Worm (Caenorhabditis elegans) whole organism, L3 larva: ENCODE results near the gene F55C12.4.

Experiments
- R02D3.7 ChIP-seq: fragments of 150-350 bp; optimal IDR thresholded peaks from 2 replicates; lab custom pipeline; 2014; ENCODE audit warnings: missing biosample characterization, missing genetic modification characterization
- ZK546.5 ChIP-seq: sonication (generic microtip); optimal IDR thresholded peaks from 2 replicates; lab custom pipeline; 2017; ENCODE audit warnings: missing biosample characterization, missing genetic modification characterization
- aly-2 ChIP-seq: fragments of 150-350 bp; optimal IDR thresholded peaks from 2 replicates; lab custom pipeline; 2014; ENCODE audit warnings: missing biosample characterization, missing genetic modification characterization
- ama-1 ChIP-seq: fragments of 150-350 bp; optimal IDR thresholded peaks from 2 replicates; lab custom pipeline; 2018
- ceh-28 ChIP-seq: fragments of 150-350 bp; optimal IDR thresholded peaks from 2 replicates; lab custom pipeline; 2014; ENCODE audit warnings: missing biosample characterization, missing genetic modification reagents, missing genetic modification characterization
- ceh-82 ChIP-seq: fragments of 150-350 bp; optimal IDR thresholded peaks from 2 replicates; lab custom pipeline; 2014; ENCODE audit warnings: missing biosample characterization, missing genetic modification characterization
- daf-12 ChIP-seq: fragments of 150-350 bp; optimal IDR thresholded peaks from 2 replicates; lab custom pipeline; 2014; ENCODE audit warnings: missing biosample characterization, missing genetic modification reagents, missing genetic modification characterization
- elt-1 ChIP-seq: fragments of 150-350 bp; optimal IDR thresholded peaks from 2 replicates; lab custom pipeline; 2014; ENCODE audit warnings: missing biosample characterization, missing genetic modification characterization
- elt-2 ChIP-seq: sonication (generic microtip); optimal IDR thresholded peaks from 2 replicates; lab custom pipeline; 2016; ENCODE audit warnings: missing genetic modification reagents, mild to moderate bottlenecking, missing genetic modification characterization, missing compliant biosample characterization
- fkh-10 ChIP-seq: sonication (generic microtip); optimal IDR thresholded peaks from 2 replicates; lab custom pipeline; 2017; ENCODE audit warnings: missing biosample characterization, missing genetic modification reagents, missing genetic modification characterization
- fos-1 ChIP-seq: fragments of 150-350 bp; optimal IDR thresholded peaks from 2 replicates; lab custom pipeline; 2014; ENCODE audit warnings: missing biosample characterization, missing genetic modification characterization
- hmg-11 ChIP-seq: sonication (generic microtip); optimal IDR thresholded peaks from 2 replicates; lab custom pipeline; 2016; ENCODE audit warnings: missing genetic modification characterization, missing compliant biosample characterization
- jun-1 ChIP-seq: fragments of 150-350 bp; optimal IDR thresholded peaks from 2 replicates; lab custom pipeline; 2014; ENCODE audit warnings: missing biosample characterization, missing genetic modification reagents, missing genetic modification characterization
- lin-15B ChIP-seq: fragments of 150-350 bp; optimal IDR thresholded peaks from 2 replicates; lab custom pipeline; 2014; ENCODE audit warnings: missing biosample characterization, missing genetic modification characterization
- lin-39 ChIP-seq: fragments of 150-350 bp; optimal IDR thresholded peaks from 2 replicates; lab custom pipeline; 2018; ENCODE audit warnings: missing biosample characterization, missing genetic modification reagents, missing genetic modification characterization
- lsy-12 ChIP-seq: sonication (generic microtip); optimal IDR thresholded peaks from 2 replicates; lab custom pipeline; 2016; ENCODE audit warnings: mild to moderate bottlenecking, missing genetic modification characterization, missing compliant biosample characterization
- mdl-1 ChIP-seq: fragments of 150-350 bp; optimal IDR thresholded peaks from 2 replicates; lab custom pipeline; 2014; ENCODE audit warnings: missing biosample characterization, missing genetic modification characterization
- nfya-1 ChIP-seq: sonication (generic microtip); optimal IDR thresholded peaks from 2 replicates; lab custom pipeline; 2017; ENCODE audit warnings: missing genetic modification characterization, mild to moderate bottlenecking, missing compliant biosample characterization, antibody characterized with exemption, moderate library complexity; ENCODE audit not compliant: insufficient read depth
- nhr-23 ChIP-seq: fragments of 150-350 bp; optimal IDR thresholded peaks from 2 replicates; lab custom pipeline; 2014; ENCODE audit warnings: missing biosample characterization, missing genetic modification reagents, missing genetic modification characterization
- nhr-237 ChIP-seq: fragments of 150-350 bp; optimal IDR thresholded peaks from 2 replicates; lab custom pipeline; 2014; ENCODE audit warnings: missing biosample characterization, missing genetic modification characterization
- nhr-28 ChIP-seq: fragments of 150-350 bp; optimal IDR thresholded peaks from 2 replicates; lab custom pipeline; 2014; ENCODE audit warnings: missing biosample characterization, missing genetic modification characterization
- nhr-43 ChIP-seq: sonication (generic microtip); optimal IDR thresholded peaks from 2 replicates; lab custom pipeline; 2016; ENCODE audit warnings: mild to moderate bottlenecking, missing genetic modification characterization, missing compliant biosample characterization; ENCODE audit not compliant: poor library complexity, severe bottlenecking
- nhr-67 ChIP-seq: fragments of 150-350 bp; optimal IDR thresholded peaks from 2 replicates; lab custom pipeline; 2014; ENCODE audit warnings: missing biosample characterization, missing genetic modification characterization
- nhr-76 ChIP-seq: fragments of 150-350 bp; sonication (generic microtip); optimal IDR thresholded peaks from 5 replicates; lab custom pipeline; 2014; ENCODE audit warnings: missing biosample characterization, missing genetic modification characterization
- nhr-77 ChIP-seq: fragments of 150-350 bp; optimal IDR thresholded peaks from 2 replicates; lab custom pipeline; 2014; ENCODE audit warnings: missing biosample characterization, missing genetic modification characterization
- pha-4 ChIP-seq: fragments of 150-350 bp; optimal IDR thresholded peaks from 2 replicates; lab custom pipeline; 2014; ENCODE audit warnings: missing biosample characterization, missing genetic modification reagents, missing genetic modification characterization
- pqm-1 ChIP-seq: fragments of 150-350 bp; optimal IDR thresholded peaks from 2 replicates; lab custom pipeline; 2017; ENCODE audit warnings: missing biosample characterization, missing genetic modification characterization, inconsistent platforms
- sea-2 ChIP-seq: fragments of 150-350 bp; sonication (generic microtip); optimal IDR thresholded peaks from 4 replicates; lab custom pipeline; 2014; ENCODE audit warnings: missing biosample characterization, missing genetic modification reagents, missing genetic modification characterization
- skn-1 ChIP-seq: fragments of 150-350 bp; optimal IDR thresholded peaks from 2 replicates; lab custom pipeline; 2014; ENCODE audit warnings: missing biosample characterization, missing genetic modification characterization
- snpc-4 ChIP-seq: fragments of 150-350 bp; optimal IDR thresholded peaks from 2 replicates; lab custom pipeline; 2014; ENCODE audit warnings: missing biosample characterization, missing genetic modification characterization
- zag-1 ChIP-seq: fragments of 150-350 bp; optimal IDR thresholded peaks from 2 replicates; lab custom pipeline; 2014; ENCODE audit warnings: missing biosample characterization, missing genetic modification characterization
- ztf-4 ChIP-seq: fragments of 150-350 bp; optimal IDR thresholded peaks from 2 replicates; lab custom pipeline; 2014; ENCODE audit warnings: missing biosample characterization, missing genetic modification characterization

F55C12.4 gene

ce11 chrII:5836153-5836719 lies 22.0 kb downstream of the F55C12.4 start, which contains the start of gene fzo-1:
TSS of gene fzo-1 (minus strand) at chrII:5836203.
- TF ChIP-seq elt-2 (tag; lab: Kevin White, UChicago) = peak; percentile 47
- peak; percentile 22 for TF ChIP-seq fkh-10 (GFP tag; lab: Kevin White, UChicago)
- TF ChIP-seq hmg-11 (tag; lab: Kevin White, UChicago) = no peak
- no peak for TF ChIP-seq lsy-12
- peak; percentile 72 for TF ChIP-seq pha-4 (tag; lab: Kevin White, UChicago)
- no peak for TF ChIP-seq nhr-28 (tag; lab: Kevin White, UChicago)
- TF ChIP-seq ceh-28 (tag; lab: Kevin White, UChicago) = no peak
- TF ChIP-seq nhr-23 (tag; lab: Kevin White, UChicago) = no peak
- TF ChIP-seq R02D3.7 (tag; lab: Kevin White, UChicago) = no peak
- TF ChIP-seq ceh-82 (tag; lab: Kevin White, UChicago) = no peak
- no peak for TF ChIP-seq pqm-1 (tag; lab: Kevin White, UChicago)
- no peak for TF ChIP-seq jun-1 (tag; lab: Kevin White, UChicago)
- no peak for TF ChIP-seq ZK546.5
- TF ChIP-seq nhr-76 (tag; lab: Kevin White, UChicago) = no peak
- TF ChIP-seq sea-2 = no peak
- TF ChIP-seq lin-15B (tag; lab: Kevin White, UChicago) = peak; percentile 52
- TF ChIP-seq ama-1 (lab: Kevin White, UChicago) = no peak
- TF ChIP-seq snpc-4 (tag; lab: Kevin White, UChicago) = peak; percentile 29
- no peak for TF ChIP-seq lin-39 (tag; lab: Kevin White, UChicago)
- TF ChIP-seq ztf-4 = no peak
- peak; percentile 60 for TF ChIP-seq nfya-1 (tag; lab: Kevin White, UChicago)

DNA sequence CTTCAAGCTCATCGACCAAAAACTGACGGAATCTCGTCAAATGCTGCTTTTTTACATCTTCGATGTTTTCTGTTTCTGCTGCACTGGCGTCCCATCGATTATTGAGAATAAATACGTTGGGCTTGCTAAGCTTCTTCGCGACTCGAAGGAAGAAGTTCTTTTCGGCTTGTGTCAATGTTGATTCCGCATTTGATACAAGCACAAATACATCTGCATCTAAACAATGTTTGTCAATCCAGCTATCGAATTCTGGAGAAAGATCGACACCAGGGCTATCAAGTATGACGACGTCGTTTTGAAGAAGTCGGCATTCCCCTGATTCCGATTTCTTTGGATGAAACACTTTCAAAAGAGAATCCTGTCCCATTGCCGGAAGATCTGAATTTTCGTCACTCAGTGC lies 23.1 kb downstream of the F55C12.4 start:
- TF ChIP-seq nhr-67 (no peak), snpc-4 (tag; lab: Kevin White, UChicago) (no peak), fos-1 (tag; lab: Kevin White, UChicago) (no peak), elt-2 (tag; lab: Kevin White, UChicago) (no peak), pqm-1 (tag; lab: Kevin White, UChicago) (no peak), nhr-23 (tag; lab: Kevin White, UChicago) (no peak)

ce11 chrII:5833136-5833535 lies 25.1 kb downstream of the F55C12.4 start, which contains the start of gene gtap-1:
TSS of gene gtap-1 (minus strand) at chrII:5833236.
- TF ChIP-seq nhr-67 (no peak), nhr-77 (no peak), lin-15B (tag; lab: Kevin White, UChicago) (no peak), nhr-237 (tag; lab: Kevin White, UChicago) (no peak), fos-1 (tag; lab: Kevin White, UChicago) (no peak), jun-1 (tag; lab: Kevin White, UChicago) (no peak), R02D3.7 (tag; lab: Kevin White, UChicago) (no peak), aly-2 (tag; lab: Kevin White, UChicago) (no peak), zag-1 (no peak), elt-1 (tag; lab: Kevin White, UChicago) (no peak), elt-2 (tag; lab: Kevin White, UChicago) (no peak), nhr-23 (tag; lab: Kevin White, UChicago) (no peak), ceh-82 (tag; lab: Kevin White, UChicago) (no peak), nhr-28 (tag; lab: Kevin White, UChicago) (no peak), lsy-12 (no peak), ZK546.5 (no peak)

DNA sequence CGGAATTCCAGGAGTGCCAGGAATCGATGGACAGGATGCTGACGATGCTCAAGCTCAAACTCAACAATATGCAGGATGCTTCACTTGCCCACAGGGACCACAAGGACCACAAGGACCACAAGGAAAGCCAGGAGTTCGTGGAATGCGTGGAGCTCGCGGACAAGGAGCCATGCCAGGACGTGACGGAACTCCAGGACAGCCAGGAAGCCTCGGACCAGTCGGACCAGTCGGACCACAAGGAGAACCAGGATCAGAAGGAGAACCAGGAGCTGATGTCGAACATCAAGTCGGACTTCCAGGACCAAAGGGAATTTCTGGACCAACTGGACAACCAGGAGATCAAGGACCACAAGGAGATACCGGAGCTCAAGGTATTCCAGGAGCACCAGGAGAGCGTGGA lies 26.8 kb downstream of the F55C12.4 start:
- TF ChIP-seq mdl-1 (no peak), daf-12 (tag; lab: Kevin White, UChicago) (no peak), ama-1 (lab: Kevin White, UChicago) (no peak), skn-1 (no peak), lin-15B (tag; lab: Kevin White, UChicago) (no peak), pha-4 (tag; lab: Kevin White, UChicago) (no peak), ZK546.5 (no peak), zag-1 (no peak)
- TF ChIP-seq, all 47 proteins: peak for 0

ce11 chrII:5829940-5830424 lies 28.2 kb downstream of the F55C12.4 start, which contains the start of gene col-74:
TSS of gene col-74 (plus strand) at chrII:5830374.
- TF ChIP-seq pqm-1 (tag; lab: Kevin White, UChicago) (peak; percentile 56), elt-2 (tag; lab: Kevin White, UChicago) (peak; percentile 74), nhr-43 (tag; lab: Kevin White, UChicago) (no peak)
